Worm (Caenorhabditis elegans) whole organism, L3 larva: ENCODE measurements around the gene scl-24.

Experiments
- ceh-82 ChIP-seq: fragments of 150-350 bp; optimal IDR thresholded peaks from 2 replicates; lab custom pipeline; 2014; ENCODE audit warnings: missing biosample characterization, missing genetic modification characterization
- fos-1 ChIP-seq: fragments of 150-350 bp; optimal IDR thresholded peaks from 2 replicates; lab custom pipeline; 2014; ENCODE audit warnings: missing biosample characterization, missing genetic modification characterization
- lsy-12 ChIP-seq: sonication (generic microtip); optimal IDR thresholded peaks from 2 replicates; lab custom pipeline; 2016; ENCODE audit warnings: mild to moderate bottlenecking, missing genetic modification characterization, missing compliant biosample characterization
- snpc-4 ChIP-seq: fragments of 150-350 bp; optimal IDR thresholded peaks from 2 replicates; lab custom pipeline; 2014; ENCODE audit warnings: missing biosample characterization, missing genetic modification characterization
- unc-62 ChIP-seq: fragments of 150-350 bp; sonication (generic microtip); optimal IDR thresholded peaks from 4 replicates; lab custom pipeline; 2014; ENCODE audit warnings: missing biosample characterization, missing genetic modification reagents, missing genetic modification characterization
- ztf-11 ChIP-seq: fragments of 150-350 bp; optimal IDR thresholded peaks from 2 replicates; lab custom pipeline; 2014; ENCODE audit warnings: missing biosample characterization, missing genetic modification characterization

- no peak for TF ChIP-seq snpc-4 (tag; lab: Kevin White, UChicago)
- TF ChIP-seq lsy-12 (tag; lab: Kevin White, UChicago): no peak
- no peak for TF ChIP-seq fos-1
- TF ChIP-seq ztf-11 (tag; lab: Kevin White, UChicago): no peak
- TF ChIP-seq ceh-82 (tag; lab: Kevin White, UChicago): no peak
- no peak for TF ChIP-seq unc-62 (GFP tag; lab: Kevin White, UChicago)
These were observed 22.4 kb downstream of the scl-24 start, which contains the start of gene srw-32 for ce11 chrV:17508493-17508892.
